Worm (Caenorhabditis elegans): Measurements from ENCODE around the gene F18E9.8.

F18E9.8 gene

ce11 chrX:8549026-8549425, 32.3 kb downstream of the F18E9.8 start, which contains the start of gene D2021.4 (continued):
- TF ChIP-seq lin-15B (tag; optimal IDR thresholded peaks at IDR 0.05) (no peak), daf-12 (tag; optimal IDR thresholded peaks at IDR 0.05) (no peak), ztf-7 (tag; optimal IDR thresholded peaks at IDR 0.05) (peak; percentile 22), zfp-3 (GFP tag; conservative IDR thresholded peaks at IDR 0.05) (no peak), nhr-28 (tag; optimal IDR thresholded peaks at IDR 0.05) (peak; percentile 41), F10B5.3 (tag; optimal IDR thresholded peaks at IDR 0.05) (no peak), ceh-28 (tag; optimal IDR thresholded peaks at IDR 0.05) (no peak), nhr-48 (tag; optimal IDR thresholded peaks at IDR 0.05) (no peak), nhr-41 (GFP tag; IDR thresholded peaks at IDR 0.05) (no peak), madf-5 (GFP tag; IDR thresholded peaks at IDR 0.05) (no peak), ces-1 (GFP tag; optimal IDR thresholded peaks at IDR 0.05) (no peak), nhr-42 (GFP tag; IDR thresholded peaks at IDR 0.05) (no peak), mdt-29 (GFP tag; IDR thresholded peaks at IDR 0.05) (no peak), T26A8.4 (GFP tag; IDR thresholded peaks at IDR 0.05) (no peak), daf-16 (GFP tag; optimal IDR thresholded peaks at IDR 0.05) (no peak), daf-16 (tag; optimal IDR thresholded peaks at IDR 0.05) (peak; percentile 98), unc-62 (GFP tag; optimal IDR thresholded peaks at IDR 0.05 in 1 of 2) (no peak), unc-62 (tag; optimal IDR thresholded peaks at IDR 0.05) (no peak), tra-1 (GFP tag; IDR thresholded peaks at IDR 0.05) (no peak), ceh-32 (tag; optimal IDR thresholded peaks at IDR 0.05; ENCODE audit: poor library complexity) (no peak), nhr-76 (tag; optimal IDR thresholded peaks at IDR 0.05) (no peak), dve-1 (tag; optimal IDR thresholded peaks at IDR 0.05; ENCODE audit: insufficient read depth) (peak; percentile 55), nhr-11 (tag; optimal IDR thresholded peaks at IDR 0.05) (no peak), snpc-4 (tag; optimal IDR thresholded peaks at IDR 0.05) (no peak), saeg-2 (GFP tag; IDR thresholded peaks at IDR 0.05) (no peak), fkh-10 (GFP tag; optimal IDR thresholded peaks at IDR 0.05) (no peak), Y48G9A.11 (GFP tag; IDR thresholded peaks at IDR 0.05) (no peak), Y75B8A.6 (GFP tag; IDR thresholded peaks at IDR 0.05) (no peak), nhr-25 (tag; optimal IDR thresholded peaks at IDR 0.05; ENCODE audit: borderline replicate concordance, insufficient read depth) (no peak), madf-9 (GFP tag; conservative IDR thresholded peaks at IDR 0.05) (no peak), duxl-1 (tag; optimal IDR thresholded peaks at IDR 0.05; ENCODE audit: poor library complexity) (no peak), ama-1 (optimal IDR thresholded peaks at IDR 0.05) (no peak), ceh-82 (tag; optimal IDR thresholded peaks at IDR 0.05) (no peak), ctbp-1 (GFP tag; IDR thresholded peaks at IDR 0.05) (no peak), F44E2.7 (GFP tag; IDR thresholded peaks at IDR 0.05) (no peak)

DNA sequence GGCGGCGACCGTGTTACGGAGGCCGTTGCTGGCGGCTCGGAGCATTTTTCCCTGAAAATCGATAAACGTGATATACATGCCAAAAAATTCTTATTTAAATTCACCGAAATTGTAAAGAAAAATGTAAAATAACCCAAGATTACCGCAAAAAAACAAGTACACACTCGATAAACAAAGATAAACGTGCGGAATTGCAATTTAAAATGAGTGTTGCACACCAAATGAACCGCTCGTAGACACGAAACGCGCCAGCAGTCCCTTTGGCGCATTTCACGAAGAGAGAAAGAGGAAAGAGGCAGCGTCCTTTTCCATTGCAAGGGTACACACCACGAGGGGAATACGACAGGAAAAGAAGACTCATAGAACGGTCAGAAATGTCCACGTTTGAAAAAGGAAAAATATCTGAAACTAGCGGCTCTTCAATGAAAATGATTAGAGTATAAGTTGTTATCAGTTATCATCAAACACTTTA, 35.3 kb downstream of the F18E9.8 start, which contains the start of gene sdha-1:
Gene sdha-1, minus strand, starts transcription at position 51 of the 472 bp plus-strand sequence.
- TF ChIP-seq Y5F2A.4 (GFP tag; optimal IDR thresholded peaks at IDR 0.05), result no peak
- no peak for TF ChIP-seq ceh-44 (GFP tag; IDR thresholded peaks at IDR 0.05)
- TF ChIP-seq lin-15B (tag; optimal IDR thresholded peaks at IDR 0.05), result no peak
- no peak for TF ChIP-seq Y48G9A.11 (GFP tag; IDR thresholded peaks at IDR 0.05)
- TF ChIP-seq ceh-20 (GFP tag; IDR thresholded peaks at IDR 0.05), result peak; percentile 64; the same call in 1 of the 2 replicates
- peak; percentile 50; the same call in 1 of the 2 replicates for TF ChIP-seq pha-4 (GFP tag; IDR thresholded peaks at IDR 0.05)
- peak; percentile 44 for TF ChIP-seq pha-4 (tag; optimal IDR thresholded peaks at IDR 0.05)
- no peak for TF ChIP-seq ztf-11 (tag; optimal IDR thresholded peaks at IDR 0.05)
- TF ChIP-seq lir-3 (tag; optimal IDR thresholded peaks at IDR 0.05), result no peak
- peak; percentile 97 for TF ChIP-seq mep-1 (tag; optimal IDR thresholded peaks at IDR 0.05)
- peak; percentile 46 for TF ChIP-seq nhr-6 (tag; optimal IDR thresholded peaks at IDR 0.05)
- TF ChIP-seq F37D6.2 (tag; optimal IDR thresholded peaks at IDR 0.05), result peak; percentile 55
- TF ChIP-seq ces-1 (GFP tag; optimal IDR thresholded peaks at IDR 0.05), result no peak
- TF ChIP-seq daf-19 (GFP tag; conservative IDR thresholded peaks at IDR 0.05), result 0 out of 2 replicates have a peak, but pooled peaks have one; percentile 20
- no peak for TF ChIP-seq php-3 (GFP tag; IDR thresholded peaks at IDR 0.05)
- no peak for TF ChIP-seq Y105C5A.15 (GFP tag; IDR thresholded peaks at IDR 0.05)
- peak; percentile 33 for TF ChIP-seq zip-2 (tag; optimal IDR thresholded peaks at IDR 0.05)
- TF ChIP-seq nhr-41 (GFP tag; IDR thresholded peaks at IDR 0.05), result peak; percentile 32; the same call in 1 of the 2 replicates
- no peak for TF ChIP-seq gei-8 (GFP tag; optimal IDR thresholded peaks at IDR 0.05)
- TF ChIP-seq hmg-1.1 (GFP tag; IDR thresholded peaks at IDR 0.05), result peak; percentile 82
- no peak; the same call in 1 of the 2 replicates for TF ChIP-seq zfp-3 (GFP tag; conservative IDR thresholded peaks at IDR 0.05)
- peak; percentile 80 for TF ChIP-seq dpl-1 (GFP tag; optimal IDR thresholded peaks at IDR 0.05)
- TF ChIP-seq rbr-2 (tag; optimal IDR thresholded peaks at IDR 0.05), result peak; percentile 80
- no peak for TF ChIP-seq ceh-28 (tag; optimal IDR thresholded peaks at IDR 0.05)
